Worm (Caenorhabditis elegans): ENCODE data around the gene irld-4.

DNA sequence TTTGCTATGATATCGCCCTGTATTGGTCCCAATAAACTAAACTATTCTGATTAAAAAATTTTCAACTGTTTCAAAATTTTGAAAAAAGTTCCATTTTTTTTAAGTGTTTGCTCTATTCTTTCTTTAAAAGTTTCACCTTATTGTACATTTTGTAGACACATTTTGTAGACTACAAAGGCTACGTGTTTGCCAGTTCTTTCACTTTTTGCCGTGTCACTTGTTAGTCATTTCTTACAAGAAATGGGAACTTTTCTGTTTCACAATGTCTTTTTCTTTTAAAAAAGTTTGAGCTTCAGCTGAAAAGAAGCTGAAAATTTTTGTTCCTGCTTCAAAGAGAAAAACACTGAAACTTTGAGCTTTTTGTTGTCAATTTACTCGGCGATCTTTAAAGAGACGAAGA, 15.8 kb upstream of the irld-4 start:
- TF ChIP-seq flt-1 (GFP tag; IDR thresholded peaks at IDR 0.05) (no peak), T22C8.4 (GFP tag; IDR thresholded peaks at IDR 0.05) (no peak)
